Fruit fly (Drosophila melanogaster): ENCODE data around the gene CG31373.

Gene CG31373

dm6 chr3R:10688835-10689234, 20.3 kb downstream of the CG31373 start (continued):
- TF ChIP-seq OdsH (GFP tag; optimal IDR thresholded peaks at IDR 0.05), result no peak
- TF ChIP-seq CG31627 (GFP tag; optimal IDR thresholded peaks at IDR 0.05), result no peak
- TF ChIP-seq CG7368 (GFP tag; optimal IDR thresholded peaks at IDR 0.05), result no peak
- no peak for TF ChIP-seq spab (GFP tag; optimal IDR thresholded peaks at IDR 0.05)
- no peak for TF ChIP-seq Eip93F (GFP tag; optimal IDR thresholded peaks at IDR 0.05)
- peak; percentile 45; the same call in 1 of the 3 replicates for TF ChIP-seq CG6163 (GFP tag; IDR thresholded peaks at IDR 0.05)
- TF ChIP-seq fd59A (GFP tag; optimal IDR thresholded peaks at IDR 0.05), result no peak
- TF ChIP-seq CG8319 (GFP tag; optimal IDR thresholded peaks at IDR 0.05), result no peak
- peak; percentile 60 for TF ChIP-seq CG15336 (GFP tag; IDR thresholded peaks at IDR 0.05)
- no peak for TF ChIP-seq ss (GFP tag; optimal IDR thresholded peaks at IDR 0.05)
- TF ChIP-seq CG4318 (GFP tag; optimal IDR thresholded peaks at IDR 0.05), result no peak
- no peak for TF ChIP-seq Ets96B (tag; optimal IDR thresholded peaks at IDR 0.05)
- TF ChIP-seq Sox102F (GFP tag; optimal IDR thresholded peaks at IDR 0.05), result no peak
- no peak for TF ChIP-seq CG1621 (tag; optimal IDR thresholded peaks at IDR 0.05)
- no peak for TF ChIP-seq fd85E (GFP tag; optimal IDR thresholded peaks at IDR 0.05)
- TF ChIP-seq CG9139 (GFP tag; optimal IDR thresholded peaks at IDR 0.05), result no peak
- TF ChIP-seq dac (GFP tag; optimal IDR thresholded peaks at IDR 0.05), result no peak
- no peak for TF ChIP-seq svp (GFP tag)
- TF ChIP-seq CG16779 (tag; optimal IDR thresholded peaks at IDR 0.05), result no peak
- no peak for TF ChIP-seq CG10631 (GFP tag; optimal IDR thresholded peaks at IDR 0.05)
- peak; percentile 50; the same call in 1 of the 3 replicates for TF ChIP-seq CG8119 (GFP tag; IDR thresholded peaks at IDR 0.05)
- no peak for TF ChIP-seq achi (GFP tag; optimal IDR thresholded peaks at IDR 0.05)
- no peak for TF ChIP-seq Gug (GFP tag; IDR thresholded peaks at IDR 0.05)
- no peak for TF ChIP-seq CG3032 (tag; optimal IDR thresholded peaks at IDR 0.05)
- TF ChIP-seq CG6276 (GFP tag; optimal IDR thresholded peaks at IDR 0.05), result peak; percentile 40

dm6 chr3R:10688160-10688559, 21.0 kb downstream of the CG31373 start:
- peak; percentile 51 for TF ChIP-seq CG15336 (GFP tag; IDR thresholded peaks at IDR 0.05)
- peak; percentile 43; the same call in 1 of the 3 replicates for TF ChIP-seq CG8119 (GFP tag; IDR thresholded peaks at IDR 0.05)
- TF ChIP-seq eg (GFP tag; IDR thresholded peaks at IDR 0.05), result peak; percentile 63; the same call in 1 of the 3 replicates
- no peak for TF ChIP-seq Hr39 (GFP tag; optimal IDR thresholded peaks at IDR 0.05)
- TF ChIP-seq salr (GFP tag; optimal IDR thresholded peaks at IDR 0.05), result no peak

dm6 chr3R:10687312-10687711, 21.9 kb downstream of the CG31373 start:
- TF ChIP-seq salr (GFP tag; optimal IDR thresholded peaks at IDR 0.05), result no peak
- TF ChIP-seq CG6854 (GFP tag; optimal IDR thresholded peaks at IDR 0.05), result no peak
- TF ChIP-seq CG8319 (GFP tag; optimal IDR thresholded peaks at IDR 0.05), result no peak
- no peak for TF ChIP-seq CG10631 (GFP tag; optimal IDR thresholded peaks at IDR 0.05)
- no peak for TF ChIP-seq achi (GFP tag; optimal IDR thresholded peaks at IDR 0.05)
- no peak for TF ChIP-seq Met (GFP tag; optimal IDR thresholded peaks at IDR 0.05)
- TF ChIP-seq Hr38 (GFP tag; optimal IDR thresholded peaks at IDR 0.05), result no peak
- no peak for TF ChIP-seq Blimp-1 (GFP tag; optimal IDR thresholded peaks at IDR 0.05)
- no peak for TF ChIP-seq topi (GFP tag; optimal IDR thresholded peaks at IDR 0.05)
- TF ChIP-seq CG8119 (GFP tag; IDR thresholded peaks at IDR 0.05), result no peak
- no peak for TF ChIP-seq Smox (GFP tag; optimal IDR thresholded peaks at IDR 0.05)
- TF ChIP-seq Eip78C (GFP tag), result no peak
- TF ChIP-seq CG6276 (GFP tag; optimal IDR thresholded peaks at IDR 0.05), result no peak
- no peak for TF ChIP-seq CG32006 (GFP tag; optimal IDR thresholded peaks at IDR 0.05)
- no peak for TF ChIP-seq dac (GFP tag; optimal IDR thresholded peaks at IDR 0.05)
- no peak for TF ChIP-seq CG6808 (GFP tag; optimal IDR thresholded peaks at IDR 0.05)
- TF ChIP-seq Lpt (GFP tag; optimal IDR thresholded peaks at IDR 0.05), result no peak
- no peak for TF ChIP-seq spab (GFP tag; optimal IDR thresholded peaks at IDR 0.05)
